Fruit fly (Drosophila melanogaster) whole organism, embryonic: ENCODE data around the gene puf.
A peak's percentile ranks its signal among the peaks of the same experiment; 100 is the strongest.

ENCODE experiments used
- Bgb ChIP-seq: fragments of 200-800 bp; sonication (Bioruptor generic); IDR thresholded peaks from 2 replicates; pipeline ENCODE4 v1.3.6; 2022; ENCODE audit warnings: missing biosample characterization, missing genetic modification characterization; ENCODE audit not compliant: partially characterized antibody
- CG12299 ChIP-seq: fragments of 200-800 bp; sonication (Bioruptor generic); optimal IDR thresholded peaks from 2 replicates; lab custom pipeline; 2018; ENCODE audit warnings: missing biosample characterization, mild to moderate bottlenecking, missing genetic modification characterization
- CG12659 ChIP-seq: fragments of 200-800 bp; sonication (Bioruptor generic); optimal IDR thresholded peaks from 3 replicates; lab custom pipeline; 2017; ENCODE audit warnings: mild to moderate bottlenecking, missing biosample characterization, missing genetic modification reagents, missing genetic modification characterization
- CG13287 ChIP-seq: fragments of 200-800 bp; sonication (Bioruptor generic); IDR thresholded peaks from 2 replicates; pipeline ENCODE4 v1.3.6; 2022; ENCODE audit warnings: missing biosample characterization, missing genetic modification characterization; ENCODE audit not compliant: partially characterized antibody
- CG15601 ChIP-seq: fragments of 200-800 bp; sonication (Bioruptor generic); optimal IDR thresholded peaks from 3 replicates; lab custom pipeline; 2019; ENCODE audit warnings: missing biosample characterization, mild to moderate bottlenecking, missing genetic modification characterization, moderate library complexity
- CG1602 ChIP-seq: fragments of 200-800 bp; sonication (Bioruptor generic); optimal IDR thresholded peaks from 3 replicates; lab custom pipeline; 2016; ENCODE audit warnings: missing biosample characterization, missing genetic modification characterization
- CG2712 ChIP-seq: fragments of 200-800 bp; optimal IDR thresholded peaks from 3 replicates; lab custom pipeline; 2019; ENCODE audit warnings: missing biosample characterization, mild to moderate bottlenecking, missing genetic modification characterization, moderate library complexity
- CG3847 ChIP-seq: fragments of 200-800 bp; sonication (Bioruptor generic); IDR thresholded peaks from 2 replicates; pipeline ENCODE4 v1.3.6; 2022; ENCODE audit warnings: missing biosample characterization, missing genetic modification characterization
- CG4617 ChIP-seq: fragments of 200-800 bp; sonication (Bioruptor generic); optimal IDR thresholded peaks from 3 replicates; lab custom pipeline; 2016; ENCODE audit warnings: missing biosample characterization, missing genetic modification characterization, borderline replicate concordance
- CG7556 ChIP-seq: fragments of 200-800 bp; sonication (Bioruptor generic); optimal IDR thresholded peaks from 2 replicates; lab custom pipeline; 2017; ENCODE audit warnings: missing biosample characterization, mild to moderate bottlenecking, missing genetic modification characterization
- CG8281 ChIP-seq: fragments of 200-800 bp; sonication (Bioruptor generic); optimal IDR thresholded peaks from 2 replicates; lab custom pipeline; 2018; ENCODE audit warnings: missing biosample characterization, mild to moderate bottlenecking, missing genetic modification characterization, moderate library complexity
- CG8478 ChIP-seq: fragments of >200 bp; optimal IDR thresholded peaks from 2 replicates; lab custom pipeline; 2018
- CG8924 ChIP-seq: fragments of 200-800 bp; optimal IDR thresholded peaks from 3 replicates; lab custom pipeline; 2019; ENCODE audit warnings: missing biosample characterization, mild to moderate bottlenecking, missing genetic modification characterization, moderate library complexity
- CG9609 ChIP-seq: fragments of 200-800 bp; sonication (Bioruptor generic); optimal IDR thresholded peaks from 3 replicates; lab custom pipeline; 2016; ENCODE audit warnings: missing biosample characterization, missing genetic modification characterization
- CG9797 ChIP-seq: fragments of 200-800 bp; sonication (Bioruptor generic); optimal IDR thresholded peaks from 3 replicates; lab custom pipeline; 2018; ENCODE audit warnings: missing biosample characterization, mild to moderate bottlenecking, missing genetic modification characterization
- CG9932 ChIP-seq: fragments of 200-800 bp; sonication (Bioruptor generic); IDR thresholded peaks from 2 replicates; pipeline ENCODE4 v1.3.6; 2022; ENCODE audit warnings: missing biosample characterization, missing genetic modification characterization
- CHES-1-like ChIP-seq: fragments of 200-800 bp; sonication (Bioruptor generic); optimal IDR thresholded peaks from 2 replicates; lab custom pipeline; 2016; ENCODE audit warnings: missing biosample characterization, missing genetic modification characterization
- CrebB ChIP-seq: fragments of 200-800 bp; sonication (Bioruptor generic); optimal IDR thresholded peaks from 3 replicates; lab custom pipeline; 2018; ENCODE audit warnings: missing biosample characterization, mild to moderate bottlenecking, missing genetic modification characterization
- Dek ChIP-seq: fragments of 200-800 bp; sonication (Bioruptor generic); optimal IDR thresholded peaks from 3 replicates; lab custom pipeline; 2019; ENCODE audit warnings: missing biosample characterization, mild to moderate bottlenecking, missing genetic modification characterization, moderate library complexity
- H15 ChIP-seq: fragments of 200-800 bp; sonication (Bioruptor generic); IDR thresholded peaks from 3 replicates; pipeline ENCODE4 v1.3.6; 2022; ENCODE audit warnings: missing biosample characterization, missing genetic modification characterization
- HLH54F ChIP-seq: fragments of 200-800 bp; sonication (Bioruptor generic); optimal IDR thresholded peaks from 3 replicates; lab custom pipeline; 2016; ENCODE audit warnings: missing biosample characterization, missing genetic modification characterization
- Hmr ChIP-seq: fragments of 200-800 bp; sonication (Bioruptor generic); optimal IDR thresholded peaks from 3 replicates; lab custom pipeline; 2017; ENCODE audit warnings: mild to moderate bottlenecking, missing biosample characterization, missing genetic modification reagents, missing genetic modification characterization
- Jarid2 ChIP-seq: fragments of 200-800 bp; sonication (Bioruptor generic); optimal IDR thresholded peaks from 3 replicates; lab custom pipeline; 2017; ENCODE audit warnings: mild to moderate bottlenecking, missing biosample characterization, missing genetic modification reagents, missing genetic modification characterization
- MESR4 ChIP-seq: fragments of 200-800 bp; sonication (Bioruptor generic); optimal IDR thresholded peaks from 2 replicates; lab custom pipeline; 2018; ENCODE audit warnings: missing biosample characterization, mild to moderate bottlenecking, missing genetic modification characterization, moderate library complexity
- Myb ChIP-seq: fragments of 200-800 bp; sonication (Bioruptor generic); optimal IDR thresholded peaks from 2 replicates; lab custom pipeline; 2016; ENCODE audit warnings: missing biosample characterization, missing genetic modification characterization
- NC2β ChIP-seq: fragments of 200-800 bp; sonication (Bioruptor generic); optimal IDR thresholded peaks from 2 replicates; lab custom pipeline; 2016; ENCODE audit warnings: missing biosample characterization, missing genetic modification characterization
- Rfx ChIP-seq: fragments of 200-800 bp; sonication (Bioruptor generic); IDR thresholded peaks from 2 replicates; pipeline ENCODE4 v1.3.6; 2022; ENCODE audit warnings: missing biosample characterization, missing genetic modification characterization
- Side ChIP-seq: fragments of 200-800 bp; sonication (Bioruptor generic); optimal IDR thresholded peaks from 2 replicates; lab custom pipeline; 2016; ENCODE audit warnings: missing biosample characterization, missing genetic modification characterization
- Sin3A ChIP-seq: fragments of >200 bp; optimal IDR thresholded peaks from 2 replicates; lab custom pipeline; 2018
- Sry-β ChIP-seq: fragments of 200-800 bp; sonication (Bioruptor generic); optimal IDR thresholded peaks from 2 replicates; lab custom pipeline; 2018; ENCODE audit warnings: missing biosample characterization, mild to moderate bottlenecking, missing genetic modification characterization, moderate library complexity
- bbx ChIP-seq: fragments of 200-800 bp; sonication (Bioruptor generic); IDR thresholded peaks from 2 replicates; pipeline ENCODE4 v1.3.6; 2022; ENCODE audit warnings: missing biosample characterization, missing genetic modification characterization; ENCODE audit not compliant: partially characterized antibody
- caup ChIP-seq: fragments of 200-800 bp; sonication (Bioruptor generic); optimal IDR thresholded peaks from 3 replicates; lab custom pipeline; 2017; ENCODE audit warnings: missing biosample characterization, mild to moderate bottlenecking, missing genetic modification characterization, moderate library complexity; ENCODE audit not compliant: severe bottlenecking
- cg ChIP-seq: fragments of 200-800 bp; sonication (Bioruptor generic); optimal IDR thresholded peaks from 3 replicates; lab custom pipeline; 2019; ENCODE audit warnings: missing biosample characterization, mild to moderate bottlenecking, missing genetic modification characterization, moderate library complexity
- ems ChIP-seq: fragments of 200-800 bp; sonication (Bioruptor generic); optimal IDR thresholded peaks from 3 replicates; lab custom pipeline; 2016; ENCODE audit warnings: missing biosample characterization, missing genetic modification characterization
- eyg ChIP-seq: fragments of 200-800 bp; sonication (Bioruptor generic); optimal IDR thresholded peaks from 3 replicates; lab custom pipeline; 2016; ENCODE audit warnings: missing biosample characterization, missing genetic modification characterization
- fru ChIP-seq: fragments of >200 bp; optimal IDR thresholded peaks from 2 replicates; lab custom pipeline; 2017
- ftz-f1 ChIP-seq: fragments of 200-800 bp; sonication (Bioruptor generic); optimal IDR thresholded peaks from 2 replicates; lab custom pipeline; 2016; ENCODE audit warnings: missing biosample characterization, missing genetic modification characterization
- gro ChIP-seq: fragments of 200-800 bp; sonication (Bioruptor generic); optimal IDR thresholded peaks from 2 replicates; lab custom pipeline; 2016; ENCODE audit warnings: missing biosample characterization, missing genetic modification characterization
- hth ChIP-seq: fragments of >200 bp; optimal IDR thresholded peaks from 2 replicates; lab custom pipeline; 2017; ENCODE audit warnings: inconsistent platforms
- knrl ChIP-seq: fragments of 200-800 bp; sonication (Bioruptor generic); IDR thresholded peaks from 3 replicates; pipeline ENCODE4 v1.3.6; 2022; ENCODE audit warnings: missing biosample characterization, missing genetic modification characterization; ENCODE audit not compliant: partially characterized antibody
- lbe ChIP-seq: fragments of 200-800 bp; sonication (Bioruptor generic); optimal IDR thresholded peaks from 2 replicates; lab custom pipeline; 2016; ENCODE audit warnings: missing biosample characterization, mild to moderate bottlenecking, missing genetic modification characterization
- lilli ChIP-seq: fragments of 200-800 bp; sonication (Bioruptor generic); optimal IDR thresholded peaks from 3 replicates; lab custom pipeline; 2016; ENCODE audit warnings: missing biosample characterization, missing genetic modification characterization
- nau ChIP-seq: fragments of 200-800 bp; sonication (Bioruptor generic); optimal IDR thresholded peaks from 3 replicates; lab custom pipeline; 2017; ENCODE audit warnings: missing biosample characterization, mild to moderate bottlenecking, missing genetic modification characterization, missing genetic modification reagents
- pnt ChIP-seq: fragments of 200-800 bp; sonication (Bioruptor generic); optimal IDR thresholded peaks from 3 replicates; lab custom pipeline; 2016; ENCODE audit warnings: missing biosample characterization, missing genetic modification characterization
- run ChIP-seq: fragments of 200-800 bp; sonication (Bioruptor generic); optimal IDR thresholded peaks from 3 replicates; lab custom pipeline; 2018; ENCODE audit warnings: missing biosample characterization, mild to moderate bottlenecking, missing genetic modification characterization
- slbo ChIP-seq: fragments of 200-800 bp; sonication (Bioruptor generic); IDR thresholded peaks from 2 replicates; pipeline ENCODE4 v1.3.6; 2022; ENCODE audit warnings: missing biosample characterization, missing genetic modification characterization
- sob ChIP-seq: fragments of 200-800 bp; sonication (Bioruptor generic); IDR thresholded peaks from 2 replicates; pipeline ENCODE4 v1.3.6; 2022; ENCODE audit warnings: missing biosample characterization, missing genetic modification characterization
- stwl ChIP-seq: fragments of 200-800 bp; sonication (Bioruptor generic); optimal IDR thresholded peaks from 3 replicates; lab custom pipeline; 2018; ENCODE audit warnings: missing biosample characterization, mild to moderate bottlenecking, missing genetic modification characterization, moderate library complexity
- tx ChIP-seq: fragments of 200-800 bp; sonication (Bioruptor generic); optimal IDR thresholded peaks from 2 replicates; lab custom pipeline; 2016; ENCODE audit warnings: missing biosample characterization, missing genetic modification characterization
- wor ChIP-seq: fragments of 200-800 bp; sonication (Bioruptor generic); IDR thresholded peaks from 2 replicates; pipeline ENCODE4 v1.3.6; 2022; ENCODE audit warnings: missing biosample characterization, missing genetic modification characterization
- zen ChIP-seq: fragments of 200-800 bp; sonication (Bioruptor generic); optimal IDR thresholded peaks from 3 replicates; lab custom pipeline; 2018; ENCODE audit warnings: missing biosample characterization, mild to moderate bottlenecking, missing genetic modification characterization, moderate library complexity

The puf gene

DNA sequence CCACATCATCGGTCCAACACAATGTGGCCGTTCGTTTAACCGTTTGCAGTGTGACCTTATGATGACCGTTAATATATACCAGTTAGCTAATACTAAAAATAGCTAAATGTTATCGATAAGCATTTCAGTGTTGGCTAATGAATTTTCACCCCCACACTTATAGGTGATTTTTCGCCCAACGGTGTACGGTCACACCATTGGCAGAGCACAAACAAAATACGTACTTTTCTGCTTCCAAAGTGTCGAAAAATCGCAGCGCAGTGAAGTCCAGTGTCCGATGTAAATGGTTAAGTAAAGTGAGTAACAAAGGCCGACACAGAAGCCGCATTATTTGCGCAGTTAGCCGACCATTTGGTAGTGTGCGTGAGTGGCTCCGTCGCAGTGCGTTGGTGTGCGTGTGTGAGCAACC lies 24.3 kb downstream of the puf start, which contains the start of the genes Syx18 and atl (continued):
- TF ChIP-seq CHES-1-like (GFP tag; lab: Kevin White, UChicago) (peak; percentile 8), pnt (GFP tag; lab: Kevin White, UChicago) (no peak), Rfx (GFP tag; lab: Robert Waterston, UW) (peak; percentile 63), Sin3A (lab: Kevin White, UChicago) (peak; percentile 78), HLH54F (GFP tag; lab: Kevin White, UChicago) (peak; percentile 15), CG1602 (GFP tag; lab: Kevin White, UChicago) (no peak), slbo (GFP tag; lab: Robert Waterston, UW) (peak; percentile 33; the same call in 1 of the 2 replicates), ftz-f1 (peak; percentile 9), ems (peak; percentile 54), CG15601 (peak; percentile 18), CrebB (tag; lab: Kevin White, UChicago) (peak; percentile 43), knrl (GFP tag; lab: Robert Waterston, UW) (peak; percentile 41; the same call in 1 of the 3 replicates), Sry-β (GFP tag; lab: Kevin White, UChicago) (peak; percentile 60), CG9932 (GFP tag; lab: Robert Waterston, UW) (peak; percentile 42; the same call in 1 of the 2 replicates), Hmr (GFP tag; lab: Kevin White, UChicago) (peak; percentile 75), Jarid2 (peak; percentile 61), caup (GFP tag; lab: Kevin White, UChicago) (peak; percentile 23), CG3847 (peak; percentile 73; the same call in 1 of the 2 replicates), eyg (GFP tag; lab: Kevin White, UChicago) (no peak), CG8924 (tag; lab: Kevin White, UChicago) (peak; percentile 69), CG9609 (peak; percentile 3), H15 (GFP tag; lab: Robert Waterston, UW) (no peak), cg (peak; percentile 92), fru (no peak), CG8478 (peak; percentile 38), zen (tag; lab: Kevin White, UChicago) (peak; percentile 58), Dek (tag; lab: Kevin White, UChicago) (peak; percentile 4), Side (GFP tag; lab: Kevin White, UChicago) (peak; percentile 46), stwl (tag; lab: Kevin White, UChicago) (peak; percentile 85), Bgb (GFP tag; lab: Robert Waterston, UW) (peak; percentile 32; the same call in 1 of the 2 replicates), CG13287 (GFP tag; lab: Robert Waterston, UW) (peak; percentile 67; the same call in 1 of the 2 replicates), CG9797 (GFP tag; lab: Kevin White, UChicago) (peak; percentile 100), wor (GFP tag; lab: Robert Waterston, UW) (no peak), bbx (GFP tag; lab: Robert Waterston, UW) (0 out of 2 replicates have a peak, but pooled peaks have one; percentile 34), CG2712 (tag; lab: Kevin White, UChicago) (peak; percentile 49), MESR4 (GFP tag; lab: Kevin White, UChicago) (peak; percentile 96), CG12659 (GFP tag; lab: Kevin White, UChicago) (peak; percentile 88), CG4617 (GFP tag; lab: Kevin White, UChicago) (peak; percentile 97), gro (GFP tag; lab: Kevin White, UChicago) (peak; percentile 68), lbe (GFP tag; lab: Kevin White, UChicago) (peak; percentile 28), CG12299 (tag; lab: Kevin White, UChicago) (peak; percentile 51), NC2β (GFP tag; lab: Kevin White, UChicago) (peak; percentile 60), tx (GFP tag; lab: Kevin White, UChicago) (no peak), Myb (GFP tag; lab: Kevin White, UChicago) (peak; percentile 92), CG8281 (tag; lab: Kevin White, UChicago) (no peak), sob (peak; percentile 54; the same call in 1 of the 2 replicates), lilli (GFP tag; lab: Kevin White, UChicago) (no peak), hth (lab: Kevin White, UChicago) (no peak), CG7556 (GFP tag; lab: Kevin White, UChicago) (no peak), nau (peak; percentile 35), run (tag; lab: Kevin White, UChicago) (no peak)
